Fruit fly (Drosophila melanogaster) whole organism, embryonic: ENCODE data around the gene CG6839.

ENCODE experiments used
- Ada2b ChIP-seq: fragments of 200-800 bp; sonication (Bioruptor generic); IDR thresholded peaks from 2 replicates; pipeline ENCODE4 v1.3.6; 2022; ENCODE audit warnings: missing biosample characterization, missing genetic modification characterization
- Atf6 ChIP-seq: fragments of 200-800 bp; sonication (Bioruptor generic); IDR thresholded peaks from 2 replicates; pipeline ENCODE4 v1.3.6; 2022; ENCODE audit warnings: missing biosample characterization, missing genetic modification characterization
- Bgb ChIP-seq: fragments of 200-800 bp; sonication (Bioruptor generic); IDR thresholded peaks from 2 replicates; pipeline ENCODE4 v1.3.6; 2022; ENCODE audit warnings: missing biosample characterization, missing genetic modification characterization; ENCODE audit not compliant: partially characterized antibody
- C15 ChIP-seq: fragments of 200-800 bp; sonication (Bioruptor generic); IDR thresholded peaks from 3 replicates; pipeline ENCODE4 v1.3.6; 2022; ENCODE audit warnings: missing biosample characterization, missing genetic modification characterization
- CG10147 ChIP-seq: fragments of 200-800 bp; sonication (Bioruptor generic); optimal IDR thresholded peaks from 2 replicates; lab custom pipeline; 2019; ENCODE audit warnings: missing biosample characterization, mild to moderate bottlenecking, missing genetic modification characterization, moderate library complexity
- CG10366 ChIP-seq: fragments of 200-800 bp; sonication (Bioruptor generic); IDR thresholded peaks from 2 replicates; pipeline ENCODE4 v1.3.6; 2022; ENCODE audit warnings: missing biosample characterization, missing genetic modification characterization
- CG13123 ChIP-seq: fragments of 200-800 bp; sonication (Bioruptor generic); optimal IDR thresholded peaks from 2 replicates; lab custom pipeline; 2016; ENCODE audit warnings: missing biosample characterization, missing genetic modification characterization
- CG13624 ChIP-seq: fragments of 200-800 bp; sonication (Bioruptor generic); optimal IDR thresholded peaks from 2 replicates; lab custom pipeline; 2016; ENCODE audit warnings: missing biosample characterization, missing genetic modification characterization
- CG14441 ChIP-seq: fragments of 200-800 bp; sonication (Bioruptor generic); IDR thresholded peaks from 2 replicates; pipeline ENCODE4 v1.3.6; 2022; ENCODE audit warnings: missing biosample characterization, missing genetic modification characterization
- CG15073 ChIP-seq: fragments of 200-800 bp; sonication (Bioruptor generic); optimal IDR thresholded peaks from 2 replicates; lab custom pipeline; 2016; ENCODE audit warnings: missing biosample characterization, missing genetic modification characterization
- CG15479 ChIP-seq: fragments of 200-800 bp; sonication (Bioruptor generic); optimal IDR thresholded peaks from 3 replicates; lab custom pipeline; 2019; ENCODE audit warnings: missing biosample characterization, mild to moderate bottlenecking, missing genetic modification characterization, moderate library complexity
- CG15514 ChIP-seq: fragments of 200-800 bp; sonication (Bioruptor generic); optimal IDR thresholded peaks from 3 replicates; lab custom pipeline; 2017; ENCODE audit warnings: missing biosample characterization, missing genetic modification characterization, mild to moderate bottlenecking, moderate library complexity, missing genetic modification reagents
- CG17385 ChIP-seq: fragments of 200-800 bp; sonication (Bioruptor generic); optimal IDR thresholded peaks from 3 replicates; lab custom pipeline; 2018; ENCODE audit warnings: missing biosample characterization, mild to moderate bottlenecking, missing genetic modification characterization
- CG17912 ChIP-seq: fragments of 200-800 bp; sonication (Bioruptor generic); optimal IDR thresholded peaks from 2 replicates; lab custom pipeline; 2018; ENCODE audit warnings: missing biosample characterization, mild to moderate bottlenecking, missing genetic modification characterization
- CG1792 ChIP-seq: fragments of 200-800 bp; sonication (Bioruptor generic); optimal IDR thresholded peaks from 2 replicates; lab custom pipeline; 2016; ENCODE audit warnings: missing biosample characterization, missing genetic modification characterization
- CG2202 ChIP-seq: fragments of 200-800 bp; sonication (Bioruptor generic); optimal IDR thresholded peaks from 2 replicates; lab custom pipeline; 2018; ENCODE audit warnings: missing biosample characterization, mild to moderate bottlenecking, missing genetic modification characterization
- CG2889 ChIP-seq: fragments of 200-800 bp; sonication (Bioruptor generic); IDR thresholded peaks from 3 replicates; pipeline ENCODE4 v1.3.6; 2022; ENCODE audit warnings: missing biosample characterization, missing genetic modification characterization
- CG3065 ChIP-seq: fragments of 200-800 bp; sonication (Bioruptor generic); optimal IDR thresholded peaks from 2 replicates; lab custom pipeline; 2016; ENCODE audit warnings: missing biosample characterization, missing genetic modification characterization
- CG31388 ChIP-seq: fragments of 200-800 bp; sonication (Bioruptor generic); optimal IDR thresholded peaks from 2 replicates; lab custom pipeline; 2016; ENCODE audit warnings: missing biosample characterization, missing genetic modification characterization
- CG33213 ChIP-seq: fragments of 200-800 bp; sonication (Bioruptor generic); optimal IDR thresholded peaks from 3 replicates; lab custom pipeline; 2016; ENCODE audit warnings: missing biosample characterization, missing genetic modification characterization
- CG3995 ChIP-seq: fragments of 200-800 bp; sonication (Bioruptor generic); optimal IDR thresholded peaks from 3 replicates; lab custom pipeline; 2016; ENCODE audit warnings: missing biosample characterization, missing genetic modification characterization
- CG43689 ChIP-seq: fragments of 200-800 bp; sonication (Bioruptor generic); IDR thresholded peaks from 2 replicates; pipeline ENCODE4 v1.3.6; 2022; ENCODE audit warnings: missing biosample characterization, missing genetic modification characterization
- CG4424 ChIP-seq: fragments of 200-800 bp; sonication (Bioruptor generic); optimal IDR thresholded peaks from 3 replicates; lab custom pipeline; 2016; ENCODE audit warnings: missing biosample characterization, missing genetic modification characterization
- CG6854 ChIP-seq: fragments of 200-800 bp; sonication (Bioruptor generic); optimal IDR thresholded peaks from 3 replicates; lab custom pipeline; 2017; ENCODE audit warnings: missing biosample characterization, mild to moderate bottlenecking, missing genetic modification characterization
- CG7372 ChIP-seq: fragments of 200-800 bp; sonication (Bioruptor generic); IDR thresholded peaks from 2 replicates; pipeline ENCODE4 v1.3.6; 2022; ENCODE audit warnings: missing biosample characterization, missing genetic modification characterization
- CG7839 ChIP-seq: fragments of 200-800 bp; sonication (Bioruptor generic); optimal IDR thresholded peaks from 3 replicates; lab custom pipeline; 2018; ENCODE audit warnings: missing biosample characterization, mild to moderate bottlenecking, missing genetic modification characterization, moderate library complexity
- CG9876 ChIP-seq: fragments of 200-800 bp; sonication (Bioruptor generic); optimal IDR thresholded peaks from 2 replicates; lab custom pipeline; 2016; ENCODE audit warnings: missing biosample characterization, missing genetic modification characterization
- CG9932 ChIP-seq: fragments of 200-800 bp; sonication (Bioruptor generic); IDR thresholded peaks from 2 replicates; pipeline ENCODE4 v1.3.6; 2022; ENCODE audit warnings: missing biosample characterization, missing genetic modification characterization
- CoRest ChIP-seq: fragments of 200-800 bp; sonication (Bioruptor generic); optimal IDR thresholded peaks from 3 replicates; lab custom pipeline; 2018; ENCODE audit warnings: missing biosample characterization, mild to moderate bottlenecking, missing genetic modification characterization, moderate library complexity
- E2f1 ChIP-seq: fragments of 200-800 bp; sonication (Bioruptor generic); IDR thresholded peaks from 2 replicates; pipeline ENCODE4 v1.3.6; 2022; ENCODE audit warnings: missing biosample characterization, missing genetic modification characterization
- Meics ChIP-seq: fragments of 200-800 bp; sonication (Bioruptor generic); optimal IDR thresholded peaks from 2 replicates; lab custom pipeline; 2017; ENCODE audit warnings: missing biosample characterization, mild to moderate bottlenecking, missing genetic modification characterization
- Myb ChIP-seq: fragments of 200-800 bp; sonication (Bioruptor generic); optimal IDR thresholded peaks from 2 replicates; lab custom pipeline; 2016; ENCODE audit warnings: missing biosample characterization, missing genetic modification characterization
- Neu2 ChIP-seq: fragments of 200-800 bp; sonication (Bioruptor generic); optimal IDR thresholded peaks from 3 replicates; lab custom pipeline; 2016; ENCODE audit warnings: missing biosample characterization, missing genetic modification characterization, borderline replicate concordance
- Nf-YA ChIP-seq: fragments of 200-800 bp; sonication (Bioruptor generic); IDR thresholded peaks from 2 replicates; pipeline ENCODE4 v1.3.6; 2022; ENCODE audit warnings: missing biosample characterization, missing genetic modification characterization
- Sin3A ChIP-seq: fragments of >200 bp; optimal IDR thresholded peaks from 2 replicates; lab custom pipeline; 2018
- Sox102F ChIP-seq: fragments of 200-800 bp; sonication (Bioruptor generic); optimal IDR thresholded peaks from 2 replicates; lab custom pipeline; 2018; ENCODE audit warnings: missing biosample characterization, mild to moderate bottlenecking, missing genetic modification characterization, moderate library complexity
- Ssrp ChIP-seq: fragments of 200-800 bp; sonication (Bioruptor generic); optimal IDR thresholded peaks from 2 replicates; lab custom pipeline; 2018; ENCODE audit warnings: missing biosample characterization, mild to moderate bottlenecking, missing genetic modification characterization, moderate library complexity
- Trl ChIP-seq, 3 experiments: fragments of >200 bp in 2 of 3; fragments of 200-800 bp in 1 of 3; sonication (Bioruptor generic) in 1 of 3; optimal IDR thresholded peaks; 2 replicates in 1 of 3; 3 replicates in 2 of 3; lab custom pipeline; 2016 to 2017; ENCODE audit warnings: missing biosample characterization in 1 of 3, missing genetic modification characterization in 1 of 3
- Usf ChIP-seq: fragments of 200-800 bp; sonication (Bioruptor generic); optimal IDR thresholded peaks from 2 replicates; lab custom pipeline; 2017; ENCODE audit warnings: missing genotype, missing biosample characterization, missing genetic modification characterization
- ato ChIP-seq: fragments of 200-800 bp; sonication (Bioruptor generic); IDR thresholded peaks from 2 replicates; pipeline ENCODE4 v1.3.6; 2022; ENCODE audit warnings: missing biosample characterization, missing genetic modification characterization; ENCODE audit not compliant: partially characterized antibody
- cg ChIP-seq: fragments of 200-800 bp; sonication (Bioruptor generic); optimal IDR thresholded peaks from 3 replicates; lab custom pipeline; 2019; ENCODE audit warnings: missing biosample characterization, mild to moderate bottlenecking, missing genetic modification characterization, moderate library complexity
- dm ChIP-seq: fragments of 200-800 bp; sonication (Bioruptor generic); optimal IDR thresholded peaks from 3 replicates; lab custom pipeline; 2016; ENCODE audit warnings: missing biosample characterization, missing genetic modification characterization
- lbe ChIP-seq: fragments of 200-800 bp; sonication (Bioruptor generic); optimal IDR thresholded peaks from 2 replicates; lab custom pipeline; 2016; ENCODE audit warnings: missing biosample characterization, mild to moderate bottlenecking, missing genetic modification characterization
- maf-S ChIP-seq: fragments of 200-800 bp; sonication (Bioruptor generic); optimal IDR thresholded peaks from 2 replicates; lab custom pipeline; 2016; ENCODE audit warnings: missing biosample characterization, missing genetic modification characterization
- pros ChIP-seq: fragments of 200-800 bp; sonication (Bioruptor generic); optimal IDR thresholded peaks from 3 replicates; lab custom pipeline; 2019; ENCODE audit warnings: missing biosample characterization, mild to moderate bottlenecking, missing genetic modification characterization, moderate library complexity
- schlank ChIP-seq: fragments of 200-800 bp; sonication (Bioruptor generic); optimal IDR thresholded peaks from 2 replicates; lab custom pipeline; 2018; ENCODE audit warnings: missing biosample characterization, mild to moderate bottlenecking, missing genetic modification characterization
- so ChIP-seq: fragments of 200-800 bp; sonication (Bioruptor generic); IDR thresholded peaks from 3 replicates; pipeline ENCODE4 v1.3.6; 2022; ENCODE audit warnings: missing biosample characterization, missing genetic modification characterization
- tup ChIP-seq: fragments of 200-800 bp; sonication (Bioruptor generic); optimal IDR thresholded peaks from 2 replicates; lab custom pipeline; 2016; ENCODE audit warnings: missing biosample characterization, mild to moderate bottlenecking, missing genetic modification characterization, moderate library complexity
- unpg ChIP-seq: fragments of 200-800 bp; sonication (Bioruptor generic); optimal IDR thresholded peaks from 3 replicates; lab custom pipeline; 2018; ENCODE audit warnings: missing biosample characterization, mild to moderate bottlenecking, missing genetic modification characterization, moderate library complexity
- vvl ChIP-seq: fragments of 200-800 bp; sonication (Bioruptor generic); IDR thresholded peaks from 2 replicates; pipeline ENCODE4 v1.3.6; 2022; ENCODE audit warnings: missing biosample characterization, missing genetic modification characterization
- zen2 ChIP-seq: fragments of 200-800 bp; sonication (Bioruptor generic); IDR thresholded peaks from 3 replicates; pipeline ENCODE4 v1.3.6; 2022; ENCODE audit warnings: missing biosample characterization, missing genetic modification characterization; ENCODE audit not compliant: partially characterized antibody

Gene CG6839

DNA sequence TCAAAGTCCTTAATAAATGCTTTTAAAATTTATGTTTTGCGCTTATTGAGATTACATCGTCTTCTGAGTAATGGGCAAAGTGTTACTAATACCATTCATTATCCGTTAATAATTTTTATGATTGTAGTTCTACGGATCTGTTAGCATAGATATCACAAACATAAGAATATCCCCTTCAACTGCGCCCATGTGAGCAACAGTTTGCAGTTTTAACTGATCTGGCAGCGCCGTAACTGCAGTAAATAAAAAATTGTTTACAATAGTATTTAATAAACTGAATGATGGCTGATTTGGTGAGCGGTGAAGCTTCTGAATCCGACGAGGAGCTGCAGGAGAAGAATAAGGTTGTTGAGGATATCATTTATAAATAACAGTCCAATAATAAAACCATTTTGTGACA is 47.4 kb upstream of the CG6839 start, which contains the start of gene Blos3 (continued):
- TF ChIP-seq CG9876 (GFP tag; lab: Kevin White, UChicago) (no peak), CG14441 (GFP tag; lab: Robert Waterston, UW) (no peak), vvl (GFP tag; lab: Robert Waterston, UW) (peak; percentile 41; the same call in 1 of the 2 replicates), cg (GFP tag; lab: Kevin White, UChicago) (no peak), CG15073 (GFP tag; lab: Kevin White, UChicago) (no peak), CG7372 (GFP tag; lab: Robert Waterston, UW) (no peak; the same call in 1 of the 2 replicates), Usf (GFP tag; lab: Kevin White, UChicago) (no peak), CG10147 (no peak), CG3995 (peak; percentile 1), CG33213 (peak; percentile 57), CG10366 (GFP tag; lab: Robert Waterston, UW) (no peak), CG4424 (GFP tag; lab: Kevin White, UChicago) (peak; percentile 29), unpg (no peak), so (GFP tag; lab: Robert Waterston, UW) (no peak), lbe (GFP tag; lab: Kevin White, UChicago) (peak; percentile 65), CG13123 (GFP tag; lab: Kevin White, UChicago) (no peak), CG3065 (peak; percentile 2), CG43689 (GFP tag; lab: Robert Waterston, UW) (no peak), zen2 (GFP tag; lab: Robert Waterston, UW) (no peak), CG17385 (peak; percentile 3), dm (GFP tag; lab: Kevin White, UChicago) (no peak), Sin3A (lab: Kevin White, UChicago) (no peak), CG13624 (GFP tag; lab: Kevin White, UChicago) (peak; percentile 62), Trl (optimal IDR thresholded peaks at IDR 0.05; lab: Kevin White, UChicago) (no peak), Trl (GFP tag; optimal IDR thresholded peaks at IDR 0.05; lab: Kevin White, UChicago) (peak; percentile 66), pros (GFP tag; lab: Kevin White, UChicago) (no peak), CG17912 (GFP tag; lab: Kevin White, UChicago) (peak; percentile 51), CG9932 (GFP tag; lab: Robert Waterston, UW) (0 out of 2 replicates have a peak, but pooled peaks have one; percentile 41), CG15479 (GFP tag; lab: Kevin White, UChicago) (no peak), CG7839 (no peak), Bgb (no peak), Neu2 (GFP tag; lab: Kevin White, UChicago) (no peak), ato (GFP tag; lab: Robert Waterston, UW) (no peak), Myb (GFP tag; lab: Kevin White, UChicago) (peak; percentile 27), CG6854 (no peak), CG2889 (GFP tag; lab: Robert Waterston, UW) (no peak), Atf6 (GFP tag; lab: Robert Waterston, UW) (peak; percentile 41), C15 (GFP tag; lab: Robert Waterston, UW) (no peak), Ada2b (GFP tag; lab: Robert Waterston, UW) (peak; percentile 35; the same call in 1 of the 2 replicates), CG15514 (GFP tag; lab: Kevin White, UChicago) (peak; percentile 37), CG31388 (GFP tag; lab: Kevin White, UChicago) (no peak), tup (GFP tag; lab: Kevin White, UChicago) (no peak), Ssrp (peak; percentile 39), CG2202 (tag; lab: Kevin White, UChicago) (peak; percentile 8), E2f1 (GFP tag; lab: Robert Waterston, UW) (no peak), Nf-YA (GFP tag; lab: Robert Waterston, UW) (no peak), CG1792 (peak; percentile 39), schlank (tag; lab: Kevin White, UChicago) (no peak), maf-S (GFP tag; lab: Kevin White, UChicago) (peak; percentile 62), Sox102F (GFP tag; lab: Kevin White, UChicago) (no peak), Meics (GFP tag; lab: Kevin White, UChicago) (peak; percentile 60), CoRest (tag; lab: Kevin White, UChicago) (peak; percentile 54)
